Worm (Caenorhabditis elegans) whole organism, mixed stage, embryonic: ENCODE results near the gene K07H8.12.

Experiments
- lsy-2 ChIP-seq: fragments of 150-350 bp; optimal IDR thresholded peaks from 2 replicates; lab custom pipeline; 2014; ENCODE audit warnings: missing biosample characterization, missing genetic modification characterization
- pha-4 ChIP-seq: fragments of 150-350 bp; optimal IDR thresholded peaks from 2 replicates; lab custom pipeline; 2018; ENCODE audit warnings: missing biosample characterization, missing genetic modification reagents, missing genetic modification characterization

- TF ChIP-seq pha-4 (tag; lab: Kevin White, UChicago), result no peak
- TF ChIP-seq lsy-2 (tag; lab: Kevin White, UChicago), result no peak
Observed at ce11 chrIV:8247341-8247740, 29.2 kb downstream of the K07H8.12 start.
